Fruit fly (Drosophila melanogaster): ENCODE data around the gene CG34248.

- TF ChIP-seq CTCF (optimal IDR thresholded peaks at IDR 0.05) (no peak), CG8478 (optimal IDR thresholded peaks at IDR 0.05) (no peak)
Observed at dm6 chr3L:16290850-16291249, 20.1 kb upstream of the CG34248 start, which contains the start of gene CG13045.

Measured in S2 (cell line).